Fruit fly (Drosophila melanogaster) whole organism, embryonic: Measurements from ENCODE around the gene CG8142.

Experiments
- Atf6 ChIP-seq: fragments of 200-800 bp; sonication (Bioruptor generic); IDR thresholded peaks from 2 replicates; pipeline ENCODE4 v1.3.6; 2022; ENCODE audit warnings: missing biosample characterization, missing genetic modification characterization
- CG1024 ChIP-seq: fragments of 200-800 bp; sonication (Bioruptor generic); IDR thresholded peaks from 2 replicates; pipeline ENCODE4 v1.3.6; 2022; ENCODE audit warnings: missing biosample characterization, missing genetic modification characterization
- CG10959 ChIP-seq: fragments of 200-800 bp; sonication (Bioruptor generic); IDR thresholded peaks from 2 replicates; pipeline ENCODE4 v1.3.6; 2022; ENCODE audit warnings: missing biosample characterization, missing genetic modification characterization
- CG11696 ChIP-seq: fragments of 200-800 bp; sonication (Bioruptor generic); IDR thresholded peaks from 2 replicates; pipeline ENCODE4 v1.3.6; 2022; ENCODE audit warnings: missing biosample characterization, missing genetic modification characterization
- CG14710 ChIP-seq: fragments of 200-800 bp; sonication (Bioruptor generic); optimal IDR thresholded peaks from 3 replicates; lab custom pipeline; 2019; ENCODE audit warnings: missing biosample characterization, mild to moderate bottlenecking, missing genetic modification characterization, moderate library complexity
- CG15601 ChIP-seq: fragments of 200-800 bp; sonication (Bioruptor generic); optimal IDR thresholded peaks from 3 replicates; lab custom pipeline; 2019; ENCODE audit warnings: missing biosample characterization, mild to moderate bottlenecking, missing genetic modification characterization, moderate library complexity
- CG17186 ChIP-seq: fragments of 200-800 bp; sonication (Bioruptor generic); optimal IDR thresholded peaks from 3 replicates; lab custom pipeline; 2017; ENCODE audit warnings: missing biosample characterization, missing genetic modification reagents, missing genetic modification characterization
- CG17361 ChIP-seq: fragments of 200-800 bp; sonication (Bioruptor generic); IDR thresholded peaks from 3 replicates; pipeline ENCODE4 v1.3.6; 2022; ENCODE audit warnings: missing biosample characterization, missing genetic modification characterization
- CG17568 ChIP-seq: fragments of 200-800 bp; sonication (Bioruptor generic); optimal IDR thresholded peaks from 2 replicates; lab custom pipeline; 2018; ENCODE audit warnings: missing biosample characterization, mild to moderate bottlenecking, missing genetic modification characterization, moderate library complexity
- CG18262 ChIP-seq: fragments of 200-800 bp; optimal IDR thresholded peaks from 3 replicates; lab custom pipeline; 2019; ENCODE audit warnings: missing biosample characterization, mild to moderate bottlenecking, missing genetic modification characterization, moderate library complexity
- CG18764 ChIP-seq: fragments of 200-800 bp; sonication (Bioruptor generic); optimal IDR thresholded peaks from 3 replicates; lab custom pipeline; 2016; ENCODE audit warnings: missing biosample characterization, missing genetic modification characterization
- CG2678 ChIP-seq: fragments of 200-800 bp; sonication (Bioruptor generic); optimal IDR thresholded peaks from 3 replicates; lab custom pipeline; 2019; ENCODE audit warnings: missing biosample characterization, mild to moderate bottlenecking, missing genetic modification characterization, moderate library complexity
- CG2712 ChIP-seq: fragments of 200-800 bp; optimal IDR thresholded peaks from 3 replicates; lab custom pipeline; 2019; ENCODE audit warnings: missing biosample characterization, mild to moderate bottlenecking, missing genetic modification characterization, moderate library complexity
- CG31441 ChIP-seq: fragments of 200-800 bp; sonication (Bioruptor generic); IDR thresholded peaks from 2 replicates; pipeline ENCODE4 v1.3.6; 2022; ENCODE audit warnings: missing biosample characterization, missing genetic modification characterization
- CG32772 ChIP-seq: fragments of 200-800 bp; sonication (Bioruptor generic); IDR thresholded peaks from 2 replicates; pipeline ENCODE4 v1.3.6; 2022; ENCODE audit warnings: missing biosample characterization, missing genetic modification characterization
- CG3281 ChIP-seq: fragments of 200-800 bp; sonication (Bioruptor generic); optimal IDR thresholded peaks from 3 replicates; lab custom pipeline; 2017; ENCODE audit warnings: missing biosample characterization, mild to moderate bottlenecking, missing genetic modification characterization
- CG6813 ChIP-seq: fragments of 200-800 bp; sonication (Bioruptor generic); optimal IDR thresholded peaks from 2 replicates; lab custom pipeline; 2017; ENCODE audit warnings: missing biosample characterization, missing genetic modification characterization, mild to moderate bottlenecking, moderate library complexity, missing genetic modification reagents
- CG7556 ChIP-seq: fragments of 200-800 bp; sonication (Bioruptor generic); optimal IDR thresholded peaks from 2 replicates; lab custom pipeline; 2017; ENCODE audit warnings: missing biosample characterization, mild to moderate bottlenecking, missing genetic modification characterization
- CG8281 ChIP-seq: fragments of 200-800 bp; sonication (Bioruptor generic); optimal IDR thresholded peaks from 2 replicates; lab custom pipeline; 2018; ENCODE audit warnings: missing biosample characterization, mild to moderate bottlenecking, missing genetic modification characterization, moderate library complexity
- CG8765 ChIP-seq: fragments of 200-800 bp; sonication (Bioruptor generic); IDR thresholded peaks from 2 replicates; pipeline ENCODE4 v1.3.6; 2022; ENCODE audit warnings: missing biosample characterization, missing genetic modification characterization
- CG8924 ChIP-seq: fragments of 200-800 bp; optimal IDR thresholded peaks from 3 replicates; lab custom pipeline; 2019; ENCODE audit warnings: missing biosample characterization, mild to moderate bottlenecking, missing genetic modification characterization, moderate library complexity
- Fer1 ChIP-seq: fragments of 200-800 bp; sonication (Bioruptor generic); optimal IDR thresholded peaks from 2 replicates; lab custom pipeline; 2017; ENCODE audit warnings: missing biosample characterization, mild to moderate bottlenecking, missing genetic modification characterization
- H2.0 ChIP-seq: fragments of 200-800 bp; sonication (Bioruptor generic); IDR thresholded peaks from 2 replicates; pipeline ENCODE4 v1.3.6; 2022; ENCODE audit warnings: missing biosample characterization, missing genetic modification characterization
- HLHmδ ChIP-seq: fragments of 200-800 bp; sonication (Bioruptor generic); optimal IDR thresholded peaks from 2 replicates; lab custom pipeline; 2018; ENCODE audit warnings: missing biosample characterization, mild to moderate bottlenecking, missing genetic modification characterization, moderate library complexity
- Hmr ChIP-seq: fragments of 200-800 bp; sonication (Bioruptor generic); optimal IDR thresholded peaks from 3 replicates; lab custom pipeline; 2017; ENCODE audit warnings: mild to moderate bottlenecking, missing biosample characterization, missing genetic modification reagents, missing genetic modification characterization
- Lhr ChIP-seq: fragments of 200-800 bp; sonication (Bioruptor generic); optimal IDR thresholded peaks from 3 replicates; lab custom pipeline; 2017; ENCODE audit warnings: mild to moderate bottlenecking, missing biosample characterization, missing genetic modification reagents, missing genetic modification characterization
- Med ChIP-seq: fragments of 200-800 bp; sonication (Bioruptor generic); peaks from one replicate; lab custom pipeline; 2016; ENCODE audit warnings: missing biosample characterization, missing genetic modification characterization, mild to moderate bottlenecking, inconsistent platforms, moderate library complexity
- Mrtf ChIP-seq: fragments of 200-800 bp; sonication (Bioruptor generic); IDR thresholded peaks from 3 replicates; pipeline ENCODE4 v1.3.6; 2022; ENCODE audit warnings: missing biosample characterization, missing genetic modification characterization
- Sox100B ChIP-seq: fragments of 200-800 bp; sonication (Bioruptor generic); optimal IDR thresholded peaks from 3 replicates; lab custom pipeline; 2018; ENCODE audit warnings: missing biosample characterization, mild to moderate bottlenecking, missing genetic modification characterization
- ash1 ChIP-seq: fragments of 200-800 bp; sonication (Bioruptor generic); optimal IDR thresholded peaks from 2 replicates; lab custom pipeline; 2018; ENCODE audit warnings: missing biosample characterization, mild to moderate bottlenecking, missing genetic modification characterization
- cg ChIP-seq: fragments of 200-800 bp; sonication (Bioruptor generic); optimal IDR thresholded peaks from 3 replicates; lab custom pipeline; 2019; ENCODE audit warnings: missing biosample characterization, mild to moderate bottlenecking, missing genetic modification characterization, moderate library complexity
- chn ChIP-seq: fragments of 200-800 bp; sonication (Bioruptor generic); optimal IDR thresholded peaks from 2 replicates; lab custom pipeline; 2016; ENCODE audit warnings: missing biosample characterization, missing genetic modification characterization
- ewg ChIP-seq: fragments of 200-800 bp; sonication (Bioruptor generic); optimal IDR thresholded peaks from 3 replicates; lab custom pipeline; 2017; ENCODE audit warnings: mild to moderate bottlenecking, missing biosample characterization, missing genetic modification reagents, missing genetic modification characterization
- fd96Cb ChIP-seq: fragments of 200-800 bp; sonication (Bioruptor generic); optimal IDR thresholded peaks from 2 replicates; lab custom pipeline; 2018; ENCODE audit warnings: missing biosample characterization, mild to moderate bottlenecking, missing genetic modification characterization, moderate library complexity
- lab ChIP-seq: fragments of 200-800 bp; sonication (Bioruptor generic); optimal IDR thresholded peaks from 3 replicates; lab custom pipeline; 2017; ENCODE audit warnings: missing biosample characterization, missing genetic modification characterization, mild to moderate bottlenecking, moderate library complexity, missing genetic modification reagents
- lola ChIP-seq, 3 experiments: fragments of >200 bp in 2 of 3; fragments of 200-800 bp in 1 of 3; sonication (Bioruptor generic) in 1 of 3; optimal IDR thresholded peaks; 2 replicates each; lab custom pipeline; 2017 to 2019; ENCODE audit warnings: missing biosample characterization in 3 of 3, missing genetic modification characterization in 3 of 3, mild to moderate bottlenecking in 1 of 3, moderate library complexity in 1 of 3
- nerfin-1 ChIP-seq: fragments of 200-800 bp; sonication (Bioruptor generic); optimal IDR thresholded peaks from 3 replicates; lab custom pipeline; 2019; ENCODE audit warnings: missing biosample characterization, mild to moderate bottlenecking, missing genetic modification characterization, moderate library complexity
- nom ChIP-seq: fragments of 200-800 bp; sonication (Bioruptor generic); optimal IDR thresholded peaks from 2 replicates; lab custom pipeline; 2017; ENCODE audit warnings: missing biosample characterization, missing genetic modification characterization, mild to moderate bottlenecking, moderate library complexity, missing genetic modification reagents
- oc ChIP-seq: fragments of 200-800 bp; sonication (Bioruptor generic); optimal IDR thresholded peaks from 2 replicates; lab custom pipeline; 2018; ENCODE audit warnings: missing biosample characterization, mild to moderate bottlenecking, missing genetic modification characterization, moderate library complexity
- sd ChIP-seq: fragments of 200-800 bp; sonication (Bioruptor generic); optimal IDR thresholded peaks from 3 replicates; lab custom pipeline; 2018; ENCODE audit warnings: missing biosample characterization, mild to moderate bottlenecking, missing genetic modification characterization, moderate library complexity
- seq ChIP-seq: fragments of 200-800 bp; sonication (Bioruptor generic); IDR thresholded peaks from 2 replicates; pipeline ENCODE4 v1.3.6; 2022; ENCODE audit warnings: missing biosample characterization, missing genetic modification characterization
- sisA ChIP-seq: fragments of 200-800 bp; sonication (Bioruptor generic); IDR thresholded peaks from 2 replicates; pipeline ENCODE4 v1.3.6; 2022; ENCODE audit warnings: missing biosample characterization, missing genetic modification characterization
- sob ChIP-seq: fragments of 200-800 bp; sonication (Bioruptor generic); IDR thresholded peaks from 2 replicates; pipeline ENCODE4 v1.3.6; 2022; ENCODE audit warnings: missing biosample characterization, missing genetic modification characterization
- tll ChIP-seq, 2 experiments: fragments of 200-800 bp in 1 of 2; fragments of >200 bp in 1 of 2; sonication (Bioruptor generic) in 1 of 2; optimal IDR thresholded peaks; 2 replicates each; lab custom pipeline; 2017 to 2019; ENCODE audit warnings: missing biosample characterization in 2 of 2, missing genetic modification characterization in 2 of 2, mild to moderate bottlenecking in 1 of 2, moderate library complexity in 1 of 2
- ttk ChIP-seq: fragments of 200-800 bp; sonication (Bioruptor generic); IDR thresholded peaks from 2 replicates; pipeline ENCODE4 v2.1.2; 2022; ENCODE audit warnings: missing biosample characterization, missing genetic modification characterization
- zf30C ChIP-seq: fragments of 200-800 bp; sonication (Bioruptor generic); optimal IDR thresholded peaks from 3 replicates; lab custom pipeline; 2018; ENCODE audit warnings: missing biosample characterization, mild to moderate bottlenecking, missing genetic modification characterization

The CG8142 gene

dm6 chrX:17829083-17829997 lies 15.2 kb downstream of the CG8142 start (continued):
- TF ChIP-seq CG31441 (GFP tag; lab: Robert Waterston, UW): peak; percentile 84
- TF ChIP-seq zf30C (GFP tag; lab: Kevin White, UChicago): peak; percentile 96
- TF ChIP-seq HLHmδ (GFP tag; lab: Kevin White, UChicago): no peak
- TF ChIP-seq CG2678 (tag; lab: Kevin White, UChicago): peak; percentile 78
- TF ChIP-seq sd: no peak
- peak; percentile 38 for TF ChIP-seq sisA (GFP tag; lab: Robert Waterston, UW)
- TF ChIP-seq CG32772 (GFP tag; lab: Robert Waterston, UW): peak; percentile 34; the same call in 1 of the 2 replicates
- peak; percentile 44 for TF ChIP-seq chn (GFP tag; lab: Kevin White, UChicago)
- 0 out of 3 replicates have a peak, but pooled peaks have one; percentile 5 for TF ChIP-seq Mrtf (GFP tag; lab: Robert Waterston, UW)
- peak; percentile 39 for TF ChIP-seq CG6813 (GFP tag; lab: Kevin White, UChicago)
- TF ChIP-seq CG8765 (GFP tag; lab: Robert Waterston, UW): no peak; the same call in 1 of the 2 replicates
- TF ChIP-seq cg (GFP tag; lab: Kevin White, UChicago): peak; percentile 78
- TF ChIP-seq CG7556: peak; percentile 67
- peak; percentile 88 for TF ChIP-seq CG2712 (tag; lab: Kevin White, UChicago)
- TF ChIP-seq ewg (GFP tag; lab: Kevin White, UChicago): peak; percentile 33
- TF ChIP-seq CG18262 (tag; lab: Kevin White, UChicago): peak; percentile 91
- TF ChIP-seq CG17186: no peak
- TF ChIP-seq CG3281: no peak
- TF ChIP-seq CG14710 (tag; lab: Kevin White, UChicago): peak; percentile 85
- peak; percentile 87 for TF ChIP-seq CG11696 (GFP tag; lab: Robert Waterston, UW)
- peak; percentile 89 for TF ChIP-seq CG17361 (GFP tag; lab: Robert Waterston, UW)
- peak; percentile 14; the same call in 1 of the 2 replicates for TF ChIP-seq seq (GFP tag; lab: Robert Waterston, UW)
- TF ChIP-seq Fer1: peak; percentile 16
- peak; percentile 6 for TF ChIP-seq CG18764
- 0 out of 2 replicates have a peak, but pooled peaks have one; percentile 9 for TF ChIP-seq ttk
- peak; percentile 77 for TF ChIP-seq CG15601
- TF ChIP-seq Sox100B (GFP tag; lab: Kevin White, UChicago): peak; percentile 87
- peak; percentile 70 for TF ChIP-seq Lhr (GFP tag; lab: Kevin White, UChicago)
- peak in 1 of 2 experiments; percentile 89 for TF ChIP-seq tll (GFP tag; optimal IDR thresholded peaks at IDR 0.05; lab: Kevin White, UChicago)
- 0 out of 2 replicates have a peak, but pooled peaks have one; percentile 26 for TF ChIP-seq H2.0 (GFP tag; lab: Robert Waterston, UW)
- peak; percentile 39; the same call in 1 of the 2 replicates for TF ChIP-seq CG10959 (GFP tag; lab: Robert Waterston, UW)
- TF ChIP-seq CG8281 (tag; lab: Kevin White, UChicago): peak; percentile 29
- TF ChIP-seq lola (GFP tag; optimal IDR thresholded peaks at IDR 0.05; lab: Kevin White, UChicago): peak in 1 of 3 experiments; percentile 87
- peak; percentile 36 for TF ChIP-seq nom
- TF ChIP-seq Med (GFP tag; lab: Kevin White, UChicago): peak; percentile 35
- no peak for TF ChIP-seq ash1
- peak; percentile 21 for TF ChIP-seq lab (GFP tag; lab: Kevin White, UChicago)
- peak; percentile 33 for TF ChIP-seq CG17568 (GFP tag; lab: Kevin White, UChicago)
- no peak; the same call in 1 of the 2 replicates for TF ChIP-seq sob (GFP tag; lab: Robert Waterston, UW)
- peak; percentile 75 for TF ChIP-seq CG8924 (tag; lab: Kevin White, UChicago)
- TF ChIP-seq nerfin-1 (tag; lab: Kevin White, UChicago): peak; percentile 63
- peak; percentile 7 for TF ChIP-seq Hmr (GFP tag; lab: Kevin White, UChicago)
- peak; percentile 34; the same call in 1 of the 2 replicates for TF ChIP-seq CG1024 (GFP tag; lab: Robert Waterston, UW)
- TF ChIP-seq Atf6 (GFP tag; lab: Robert Waterston, UW): no peak
- peak; percentile 80 for TF ChIP-seq fd96Cb
- TF ChIP-seq oc: peak; percentile 57
